Worm (Caenorhabditis elegans): Measurements from ENCODE around the gene acbp-6.

ce11 chrII:11963132-11963630, 10.4 kb downstream of the acbp-6 start:
- peak; percentile 84 for TF ChIP-seq nfya-1 (tag; optimal IDR thresholded peaks at IDR 0.05)
- no peak for TF ChIP-seq hlh-15 (tag; optimal IDR thresholded peaks at IDR 0.05)
- no peak for TF ChIP-seq unc-42 (tag; optimal IDR thresholded peaks at IDR 0.05)
- TF ChIP-seq fax-1 (tag; optimal IDR thresholded peaks at IDR 0.05) = no peak
- TF ChIP-seq lim-6 (tag; optimal IDR thresholded peaks at IDR 0.05) = no peak
- no peak for TF ChIP-seq fkh-10 (GFP tag; optimal IDR thresholded peaks at IDR 0.05)
- TF ChIP-seq hlh-13 (GFP tag; optimal IDR thresholded peaks at IDR 0.05) = no peak
- TF ChIP-seq tbx-2 (tag; optimal IDR thresholded peaks at IDR 0.05) = no peak
- TF ChIP-seq ceh-18 (tag; optimal IDR thresholded peaks at IDR 0.05) = no peak
- TF ChIP-seq ref-2 (tag; optimal IDR thresholded peaks at IDR 0.05) = no peak
- no peak for TF ChIP-seq elt-2 (tag; optimal IDR thresholded peaks at IDR 0.05)
- no peak for TF ChIP-seq ceh-48 (tag; optimal IDR thresholded peaks at IDR 0.05)
